Worm (Caenorhabditis elegans): ENCODE measurements around the gene F56B3.9.

DNA sequence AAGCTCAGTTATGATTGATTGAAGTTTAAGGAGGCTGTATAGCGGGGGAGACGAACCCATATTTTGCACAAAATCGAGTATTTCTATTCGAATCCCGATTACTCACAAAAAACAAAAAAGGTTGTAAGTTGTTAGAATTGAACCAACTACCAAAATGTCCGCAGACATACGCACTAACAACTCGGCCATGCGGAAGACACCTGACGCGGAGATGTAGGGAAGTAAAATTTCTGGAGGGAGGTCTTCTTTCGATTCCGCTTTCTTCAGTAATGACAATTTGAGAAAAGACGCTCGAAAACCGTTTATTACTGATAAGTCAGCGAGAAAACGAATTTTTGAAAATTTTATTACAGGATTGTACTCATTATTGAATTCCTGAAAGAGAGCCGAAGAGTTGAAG lies 46.7 kb downstream of the F56B3.9 start:
- TF ChIP-seq lin-54 (GFP tag; optimal IDR thresholded peaks at IDR 0.05) = no peak
- no peak for TF ChIP-seq Y53G8AR.9 (GFP tag; conservative IDR thresholded peaks at IDR 0.05)
- TF ChIP-seq chd-7 (tag; optimal IDR thresholded peaks at IDR 0.05) = no peak
- no peak for TF ChIP-seq snpc-4 (GFP tag; optimal IDR thresholded peaks at IDR 0.05)
- TF ChIP-seq snpc-4 (tag; optimal IDR thresholded peaks at IDR 0.05) = peak in 1 of 4 experiments; percentile 35
- no peak for TF ChIP-seq ceh-100 (GFP tag; IDR thresholded peaks at IDR 0.05)
- no peak for TF ChIP-seq madf-3 (GFP tag; IDR thresholded peaks at IDR 0.05)
- no peak for TF ChIP-seq sptf-2 (GFP tag; optimal IDR thresholded peaks at IDR 0.05)
- TF ChIP-seq unc-62 (GFP tag; optimal IDR thresholded peaks at IDR 0.05) = no peak
- no peak for TF ChIP-seq hsf-1 (GFP tag; IDR thresholded peaks at IDR 0.05)
